Fruit fly (Drosophila melanogaster): Measurements from ENCODE around the gene Cbp80.
A peak's percentile ranks its signal among the peaks of the same experiment; 100 is the strongest.

Gene Cbp80

DNA sequence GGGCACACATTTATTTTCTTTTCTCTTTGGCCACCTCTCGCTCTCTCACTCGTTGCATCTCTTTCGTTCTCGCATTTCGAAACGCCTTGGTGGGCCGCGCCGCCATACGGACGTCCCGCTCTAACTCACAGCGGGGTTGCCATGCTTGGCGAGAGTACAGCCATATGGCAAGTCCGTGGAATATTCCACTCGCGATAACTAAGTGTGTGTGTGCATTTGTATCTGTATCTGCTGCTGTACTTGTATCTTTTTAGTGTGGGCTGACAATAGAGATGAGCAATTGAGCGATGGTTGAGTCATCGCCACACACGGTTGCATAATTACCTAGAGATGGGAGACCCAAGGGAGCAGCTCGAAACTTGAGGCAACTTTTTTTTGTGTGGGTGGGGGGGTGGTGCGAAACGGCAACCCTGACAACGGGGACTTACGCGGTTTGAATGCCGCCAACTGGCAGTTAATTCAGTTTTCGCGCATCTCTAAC lies 34.7 kb downstream of the Cbp80 start (continued):
- TF ChIP-seq slp2 (GFP tag; optimal IDR thresholded peaks at IDR 0.05) (peak; percentile 75), HLH4C (GFP tag; IDR thresholded peaks at IDR 0.05; ENCODE audit: partially characterized antibody) (peak; percentile 74), bcd (GFP tag; optimal IDR thresholded peaks at IDR 0.05) (peak; percentile 76), CG11085 (GFP tag; IDR thresholded peaks at IDR 0.05) (peak; percentile 89), exex (tag; optimal IDR thresholded peaks at IDR 0.05) (peak; percentile 57), CG8281 (tag; optimal IDR thresholded peaks at IDR 0.05) (peak; percentile 51), CG30403 (GFP tag; optimal IDR thresholded peaks at IDR 0.05) (peak; percentile 86), Ptx1 (GFP tag; IDR thresholded peaks at IDR 0.05) (peak; percentile 90), crc (GFP tag; optimal IDR thresholded peaks at IDR 0.05) (peak; percentile 53), Sox100B (GFP tag; optimal IDR thresholded peaks at IDR 0.05) (peak; percentile 40), schlank (tag; optimal IDR thresholded peaks at IDR 0.05) (peak; percentile 81), wek (GFP tag; optimal IDR thresholded peaks at IDR 0.05) (peak; percentile 47), CG2678 (tag; optimal IDR thresholded peaks at IDR 0.05) (peak; percentile 84), grau (tag; optimal IDR thresholded peaks at IDR 0.05) (peak; percentile 80), CG11504 (tag; optimal IDR thresholded peaks at IDR 0.05) (peak; percentile 86), maf-S (GFP tag; optimal IDR thresholded peaks at IDR 0.05) (peak; percentile 76), crol (GFP tag; IDR thresholded peaks at IDR 0.05) (peak; percentile 85), h (optimal IDR thresholded peaks at IDR 0.05) (no peak), chn (GFP tag; optimal IDR thresholded peaks at IDR 0.05) (peak; percentile 85), Ravus (GFP tag; IDR thresholded peaks at IDR 0.05) (peak; percentile 46; the same call in 1 of the 2 replicates), CG7786 (GFP tag; optimal IDR thresholded peaks at IDR 0.05) (peak; percentile 93), CG1647 (GFP tag; optimal IDR thresholded peaks at IDR 0.05) (peak; percentile 82), Pdp1 (GFP tag; optimal IDR thresholded peaks at IDR 0.05) (peak; percentile 84 to 100), Sry-δ (GFP tag; optimal IDR thresholded peaks at IDR 0.05) (peak; percentile 99), CG17912 (GFP tag; optimal IDR thresholded peaks at IDR 0.05) (peak; percentile 65), CG17361 (GFP tag; IDR thresholded peaks at IDR 0.05) (peak; percentile 74), Dbx (GFP tag; IDR thresholded peaks at IDR 0.05) (peak; percentile 93), nmo (GFP tag; optimal IDR thresholded peaks at IDR 0.05) (peak; percentile 74), Oaz (GFP tag; IDR thresholded peaks at IDR 0.05) (peak; percentile 84), Dll (GFP tag; IDR thresholded peaks at IDR 0.05; ENCODE audit: partially characterized antibody) (peak; percentile 81), otp (GFP tag; IDR thresholded peaks at IDR 0.05) (peak; percentile 86), CG32772 (GFP tag; IDR thresholded peaks at IDR 0.05) (peak; percentile 89), peb (GFP tag; IDR thresholded peaks at IDR 0.05) (peak; percentile 58), Dek (tag; optimal IDR thresholded peaks at IDR 0.05) (peak; percentile 76), D19B (GFP tag; optimal IDR thresholded peaks at IDR 0.05) (peak; percentile 41), CG9876 (GFP tag; optimal IDR thresholded peaks at IDR 0.05) (peak; percentile 84), CG6791 (GFP tag; IDR thresholded peaks at IDR 0.05; ENCODE audit: partially characterized antibody) (peak; percentile 84), CG42726 (GFP tag; IDR thresholded peaks at IDR 0.05; ENCODE audit: partially characterized antibody) (peak; percentile 91), grn (GFP tag; optimal IDR thresholded peaks at IDR 0.05) (peak; percentile 39), CG31224 (GFP tag; IDR thresholded peaks at IDR 0.05) (peak; percentile 84), klu (GFP tag; IDR thresholded peaks at IDR 0.05) (peak; percentile 73), dmrt11E (tag; optimal IDR thresholded peaks at IDR 0.05) (peak; percentile 58), CG13287 (GFP tag; IDR thresholded peaks at IDR 0.05; ENCODE audit: partially characterized antibody) (peak; percentile 85), CG10147 (GFP tag; optimal IDR thresholded peaks at IDR 0.05) (peak; percentile 65), yki (optimal IDR thresholded peaks at IDR 0.05) (no peak), CG4730 (GFP tag; IDR thresholded peaks at IDR 0.05) (peak; percentile 88), trh (GFP tag; optimal IDR thresholded peaks at IDR 0.05) (peak; percentile 29), H15 (GFP tag; IDR thresholded peaks at IDR 0.05) (peak; percentile 74), nau (GFP tag; optimal IDR thresholded peaks at IDR 0.05) (peak; percentile 3), slou (GFP tag; optimal IDR thresholded peaks at IDR 0.05) (peak; percentile 62), Nf-YC (tag; optimal IDR thresholded peaks at IDR 0.05) (peak; percentile 87)
